Worm (Caenorhabditis elegans) whole organism, mixed stage, embryonic: ENCODE measurements around the gene Y105C5B.8.

Experiments used
- M03D4.4 ChIP-seq: sonication (generic microtip); optimal IDR thresholded peaks from 2 replicates; lab custom pipeline; 2017; ENCODE audit warnings: mild to moderate bottlenecking, missing genetic modification characterization, missing compliant biosample characterization
- bed-3 ChIP-seq: fragments of 200-800 bp; sonication (Bioruptor generic); optimal IDR thresholded peaks from 3 replicates; lab custom pipeline; 2018; ENCODE audit warnings: mild to moderate bottlenecking, missing genetic modification characterization, moderate library complexity, missing compliant biosample characterization
- blmp-1 ChIP-seq: fragments of 150-350 bp; optimal IDR thresholded peaks from 2 replicates; lab custom pipeline; 2014; ENCODE audit warnings: missing biosample characterization, missing genetic modification characterization
- ceh-39 ChIP-seq: fragments of 150-350 bp; optimal IDR thresholded peaks from 2 replicates; lab custom pipeline; 2014; ENCODE audit warnings: missing biosample characterization, missing genetic modification characterization
- ceh-43 ChIP-seq: fragments of 200-800 bp; sonication (Bioruptor generic); optimal IDR thresholded peaks from 2 replicates; lab custom pipeline; 2018; ENCODE audit warnings: mild to moderate bottlenecking, missing genetic modification characterization, moderate library complexity, missing compliant biosample characterization
- ceh-83 ChIP-seq: fragments of 200-800 bp; sonication (Bioruptor generic); optimal IDR thresholded peaks from 2 replicates; lab custom pipeline; 2018; ENCODE audit warnings: mild to moderate bottlenecking, missing genetic modification characterization, missing compliant biosample characterization
- ces-1 ChIP-seq: fragments of 150-350 bp; optimal IDR thresholded peaks from 2 replicates; lab custom pipeline; 2014; ENCODE audit warnings: missing biosample characterization, missing genetic modification reagents, missing genetic modification characterization
- cnd-1 ChIP-seq: fragments of 200-800 bp; sonication (Bioruptor generic); optimal IDR thresholded peaks from 2 replicates; lab custom pipeline; 2018; ENCODE audit warnings: mild to moderate bottlenecking, missing genetic modification characterization, missing compliant biosample characterization
- drap-1 ChIP-seq: fragments of 200-800 bp; sonication (Bioruptor generic); optimal IDR thresholded peaks from 3 replicates; lab custom pipeline; 2018; ENCODE audit warnings: mild to moderate bottlenecking, missing genetic modification characterization, missing compliant biosample characterization
- elt-1 ChIP-seq: sonication (generic microtip); optimal IDR thresholded peaks from 2 replicates; lab custom pipeline; 2017; ENCODE audit warnings: missing genetic modification characterization, mild to moderate bottlenecking, missing compliant biosample characterization, antibody characterized with exemption, moderate library complexity, borderline replicate concordance; ENCODE audit not compliant: insufficient read depth
- elt-3 ChIP-seq: fragments of 150-350 bp; optimal IDR thresholded peaks from 2 replicates; lab custom pipeline; 2014; ENCODE audit warnings: missing biosample characterization, missing genetic modification characterization
- flh-1 ChIP-seq: fragments of 200-800 bp; sonication (Bioruptor generic); optimal IDR thresholded peaks from 2 replicates; lab custom pipeline; 2018; ENCODE audit warnings: mild to moderate bottlenecking, missing genetic modification characterization, moderate library complexity, missing compliant biosample characterization
- ham-2 ChIP-seq: fragments of 200-800 bp; sonication (Bioruptor generic); optimal IDR thresholded peaks from 2 replicates; lab custom pipeline; 2018; ENCODE audit warnings: mild to moderate bottlenecking, missing genetic modification characterization, missing compliant biosample characterization
- hlh-1 ChIP-seq: fragments of 150-350 bp; optimal IDR thresholded peaks from 2 replicates; lab custom pipeline; 2014; ENCODE audit warnings: missing biosample characterization, missing genetic modification reagents, missing genetic modification characterization
- lin-13 ChIP-seq: fragments of 150-350 bp; optimal IDR thresholded peaks from 2 replicates; lab custom pipeline; 2014; ENCODE audit warnings: missing biosample characterization, missing genetic modification characterization
- mep-1 ChIP-seq: fragments of 150-350 bp; optimal IDR thresholded peaks from 2 replicates; lab custom pipeline; 2017; ENCODE audit warnings: missing biosample characterization, missing genetic modification reagents, missing genetic modification characterization, inconsistent platforms
- mls-2 ChIP-seq: sonication (generic microtip); optimal IDR thresholded peaks from 2 replicates; lab custom pipeline; 2016; ENCODE audit warnings: mild to moderate bottlenecking, missing genetic modification characterization, moderate library complexity, missing compliant biosample characterization
- nhr-12 ChIP-seq: fragments of 150-350 bp; optimal IDR thresholded peaks from 2 replicates; lab custom pipeline; 2014; ENCODE audit warnings: missing biosample characterization, missing genetic modification characterization
- nhr-2 ChIP-seq: fragments of 150-350 bp; optimal IDR thresholded peaks from 2 replicates; lab custom pipeline; 2014; ENCODE audit warnings: missing biosample characterization, missing genetic modification characterization
- nhr-237 ChIP-seq: fragments of 150-350 bp; optimal IDR thresholded peaks from 2 replicates; lab custom pipeline; 2014; ENCODE audit warnings: missing biosample characterization, missing genetic modification characterization
- nhr-28 ChIP-seq: fragments of 150-350 bp; optimal IDR thresholded peaks from 2 replicates; lab custom pipeline; 2014; ENCODE audit warnings: missing biosample characterization, missing genetic modification characterization
- nhr-76 ChIP-seq: sonication (generic microtip); optimal IDR thresholded peaks from 2 replicates; lab custom pipeline; 2017; ENCODE audit warnings: missing biosample characterization, missing genetic modification characterization
- sem-2 ChIP-seq: fragments of 200-800 bp; sonication (Bioruptor generic); optimal IDR thresholded peaks from 2 replicates; lab custom pipeline; 2018; ENCODE audit warnings: mild to moderate bottlenecking, missing genetic modification characterization, missing compliant biosample characterization
- snpc-4 ChIP-seq: fragments of 150-350 bp; optimal IDR thresholded peaks from 2 replicates; lab custom pipeline; 2014; ENCODE audit warnings: missing biosample characterization, missing genetic modification characterization
- sptf-1 ChIP-seq: sonication (generic microtip); optimal IDR thresholded peaks from 2 replicates; lab custom pipeline; 2017; ENCODE audit warnings: mild to moderate bottlenecking, missing genetic modification characterization, moderate library complexity, missing compliant biosample characterization
- tbx-8 ChIP-seq: fragments of 200-800 bp; sonication (Bioruptor generic); optimal IDR thresholded peaks from 2 replicates; lab custom pipeline; 2018; ENCODE audit warnings: mild to moderate bottlenecking, missing genetic modification characterization, moderate library complexity, missing compliant biosample characterization
- unc-120 ChIP-seq: sonication (generic microtip); optimal IDR thresholded peaks from 2 replicates; lab custom pipeline; 2017; ENCODE audit warnings: missing genetic modification characterization, missing compliant biosample characterization; ENCODE audit not compliant: poor library complexity, severe bottlenecking
- unc-39 ChIP-seq: fragments of 150-350 bp; optimal IDR thresholded peaks from 2 replicates; lab custom pipeline; 2014; ENCODE audit warnings: missing biosample characterization, missing genetic modification characterization
- unc-62 ChIP-seq: fragments of 150-350 bp; optimal IDR thresholded peaks from 2 replicates; lab custom pipeline; 2014; ENCODE audit warnings: missing biosample characterization, missing genetic modification reagents, missing genetic modification characterization
- zip-8 ChIP-seq: fragments of 150-350 bp; optimal IDR thresholded peaks from 2 replicates; lab custom pipeline; 2014; ENCODE audit warnings: missing biosample characterization, missing genetic modification characterization
- ztf-11 ChIP-seq: fragments of 150-350 bp; optimal IDR thresholded peaks from 2 replicates; lab custom pipeline; 2014; ENCODE audit warnings: missing biosample characterization, missing genetic modification characterization

Y105C5B.8 gene

ce11 chrIV:15961069-15961468 lies 34.4 kb upstream of the Y105C5B.8 start:
- no peak for TF ChIP-seq ham-2 (GFP tag; lab: Kevin White, UChicago)
- TF ChIP-seq sem-2 (GFP tag; lab: Kevin White, UChicago) = no peak
- TF ChIP-seq, all 35 proteins: peak for 0

ce11 chrIV:15955349-15955748 lies 28.7 kb upstream of the Y105C5B.8 start:
- TF ChIP-seq drap-1 (GFP tag; lab: Kevin White, UChicago) = no peak
- TF ChIP-seq snpc-4 (tag; lab: Kevin White, UChicago) = no peak
- TF ChIP-seq lin-13 (tag; lab: Kevin White, UChicago) = no peak
- TF ChIP-seq nhr-76 (tag; lab: Kevin White, UChicago) = no peak
- TF ChIP-seq elt-1 (tag; lab: Kevin White, UChicago) = no peak
- no peak for TF ChIP-seq mls-2 (tag; lab: Kevin White, UChicago)
- no peak for TF ChIP-seq tbx-8 (GFP tag; lab: Kevin White, UChicago)
- TF ChIP-seq sem-2 (GFP tag; lab: Kevin White, UChicago) = no peak
- no peak for TF ChIP-seq nhr-12
- TF ChIP-seq ceh-83 = no peak
- no peak for TF ChIP-seq nhr-2
- TF ChIP-seq elt-3 (tag; lab: Kevin White, UChicago) = no peak
- no peak for TF ChIP-seq unc-120 (tag; lab: Kevin White, UChicago)
- TF ChIP-seq ceh-43 (GFP tag; lab: Kevin White, UChicago) = no peak
- TF ChIP-seq bed-3 (GFP tag; lab: Kevin White, UChicago) = no peak
- TF ChIP-seq hlh-1 = no peak
- no peak for TF ChIP-seq unc-62 (GFP tag; lab: Kevin White, UChicago)
- TF ChIP-seq ham-2 (GFP tag; lab: Kevin White, UChicago) = no peak

- TF ChIP-seq tbx-8 (GFP tag; lab: Kevin White, UChicago) (no peak), elt-1 (tag; lab: Kevin White, UChicago) (no peak), nhr-2 (no peak), mep-1 (tag; lab: Kevin White, UChicago) (no peak), hlh-1 (no peak), nhr-237 (tag; lab: Kevin White, UChicago) (no peak), lin-13 (tag; lab: Kevin White, UChicago) (no peak), nhr-76 (tag; lab: Kevin White, UChicago) (no peak), ham-2 (GFP tag; lab: Kevin White, UChicago) (no peak), blmp-1 (no peak), flh-1 (GFP tag; lab: Kevin White, UChicago) (no peak), M03D4.4 (tag; lab: Kevin White, UChicago) (no peak), ceh-39 (no peak), unc-39 (tag; lab: Kevin White, UChicago) (no peak), nhr-28 (tag; lab: Kevin White, UChicago) (no peak), nhr-12 (no peak), cnd-1 (tag; lab: Kevin White, UChicago) (no peak), ztf-11 (tag; lab: Kevin White, UChicago) (no peak)
Measured at ce11 chrIV:15953689-15954088, 27.0 kb upstream of the Y105C5B.8 start.

DNA sequence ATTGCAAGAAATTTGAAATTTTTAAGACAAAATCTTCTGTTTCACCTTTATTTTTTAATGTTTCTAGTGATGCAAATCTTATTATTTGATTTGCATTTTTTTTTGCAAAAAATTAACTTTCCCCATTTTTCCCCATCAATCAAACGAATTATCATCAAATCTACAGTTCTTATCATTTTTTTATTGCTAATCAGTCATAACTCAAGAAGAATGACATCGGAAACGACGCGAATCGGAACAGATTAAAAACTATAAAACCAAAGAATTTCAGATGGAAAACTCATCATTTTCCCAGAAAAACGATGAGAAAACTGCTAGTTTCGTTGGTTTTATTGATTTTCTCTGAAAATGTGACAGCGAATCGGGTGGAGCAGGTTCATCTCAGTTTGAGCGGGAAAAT lies 25.0 kb upstream of the Y105C5B.8 start, which contains the start of gene Y105C5B.15:
Gene Y105C5B.15, plus strand, starts transcription at position 297 of the 400 bp plus-strand sequence.
- TF ChIP-seq sptf-1 (no peak), ztf-11 (tag; lab: Kevin White, UChicago) (no peak), ceh-43 (GFP tag; lab: Kevin White, UChicago) (no peak), nhr-76 (tag; lab: Kevin White, UChicago) (no peak), ces-1 (GFP tag; lab: Kevin White, UChicago) (no peak), zip-8 (tag; lab: Kevin White, UChicago) (no peak), elt-1 (tag; lab: Kevin White, UChicago) (no peak), hlh-1 (no peak), lin-13 (tag; lab: Kevin White, UChicago) (no peak)
- TF ChIP-seq, all 35 proteins: peak for 0
